Worm (Caenorhabditis elegans): Measurements from ENCODE around the gene K07E12.2.

DNA sequence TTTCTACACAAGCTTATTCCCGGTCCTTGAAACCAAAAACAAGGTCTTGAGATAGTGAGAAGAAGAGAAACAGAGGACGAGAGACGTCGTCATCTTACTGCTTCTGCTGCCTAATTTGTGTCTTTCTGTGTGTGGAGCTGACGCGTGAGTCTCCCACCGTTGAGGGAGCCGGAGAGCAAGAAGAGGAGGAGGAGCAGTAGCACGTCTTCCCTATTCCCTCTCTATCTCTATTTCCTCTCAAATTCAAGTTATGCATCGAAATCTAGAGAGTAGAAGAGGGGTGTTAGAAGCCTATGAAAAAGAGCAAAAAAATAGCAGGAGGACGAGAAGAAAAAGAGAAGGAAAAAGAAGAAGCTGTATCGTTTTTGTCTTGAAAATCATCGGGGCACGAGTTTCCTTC, 41.9 kb upstream of the K07E12.2 start:
- TF ChIP-seq ama-1 (optimal IDR thresholded peaks at IDR 0.05): no peak
- TF ChIP-seq F13C5.2 (tag; optimal IDR thresholded peaks at IDR 0.05): no peak
- TF ChIP-seq aly-1 (tag; optimal IDR thresholded peaks at IDR 0.05): no peak
- TF ChIP-seq tbx-11 (GFP tag; IDR thresholded peaks at IDR 0.05): no peak
- TF ChIP-seq ceh-13 (GFP tag; optimal IDR thresholded peaks at IDR 0.05): no peak
- no peak for TF ChIP-seq pes-1 (GFP tag; IDR thresholded peaks at IDR 0.05)
- TF ChIP-seq B0310.2 (tag; optimal IDR thresholded peaks at IDR 0.05): no peak
- TF ChIP-seq ets-7 (tag; optimal IDR thresholded peaks at IDR 0.05): no peak
- no peak for TF ChIP-seq sea-1 (GFP tag; conservative IDR thresholded peaks at IDR 0.05)
- TF ChIP-seq scrt-1 (GFP tag; IDR thresholded peaks at IDR 0.05): no peak
- no peak for TF ChIP-seq ceh-36 (tag; optimal IDR thresholded peaks at IDR 0.05)
- TF ChIP-seq hmbx-1 (tag; optimal IDR thresholded peaks at IDR 0.05): no peak
- TF ChIP-seq tra-4 (tag; optimal IDR thresholded peaks at IDR 0.05): no peak
- TF ChIP-seq flt-1 (GFP tag; IDR thresholded peaks at IDR 0.05): no peak
